Worm (Caenorhabditis elegans): ENCODE results near the gene F09F9.2.

F09F9.2 gene

ce11 chrX:4111416-4111815 lies at the start of gene F09F9.2:
TSS of gene F09F9.2 (minus strand) at chrX:4111440.
- no peak for TF ChIP-seq unc-62 (GFP tag; optimal IDR thresholded peaks at IDR 0.05)

- no peak for TF ChIP-seq unc-62 (GFP tag; optimal IDR thresholded peaks at IDR 0.05)
These were observed 48.7 kb upstream of the F09F9.2 start for ce11 chrX:4159929-4160328.

ce11 chrX:4159185-4159871 lies 48.1 kb upstream of the F09F9.2 start:
- no peak for TF ChIP-seq unc-62 (GFP tag; optimal IDR thresholded peaks at IDR 0.05)

ce11 chrX:4157896-4158295 lies 46.7 kb upstream of the F09F9.2 start:
- no peak for TF ChIP-seq unc-62 (GFP tag; optimal IDR thresholded peaks at IDR 0.05)

ce11 chrX:4154784-4155183 lies 43.5 kb upstream of the F09F9.2 start:
- TF ChIP-seq unc-62 (GFP tag; optimal IDR thresholded peaks at IDR 0.05) = no peak

- no peak for TF ChIP-seq unc-62 (GFP tag; optimal IDR thresholded peaks at IDR 0.05)
These were observed 42.1 kb upstream of the F09F9.2 start, which contains the start of gene nck-1 for ce11 chrX:4153343-4153742. TSS of gene nck-1 (minus strand) at chrX:4153443.

- no peak for TF ChIP-seq unc-62 (GFP tag; optimal IDR thresholded peaks at IDR 0.05)
These were observed 40.0 kb upstream of the F09F9.2 start for ce11 chrX:4151206-4151605.

- TF ChIP-seq unc-62 (GFP tag; optimal IDR thresholded peaks at IDR 0.05) = no peak
These were observed 37.3 kb upstream of the F09F9.2 start for ce11 chrX:4148449-4149031.

- no peak for TF ChIP-seq unc-62 (GFP tag; optimal IDR thresholded peaks at IDR 0.05)
These were observed 36.6 kb upstream of the F09F9.2 start for ce11 chrX:4147600-4148448.

- TF ChIP-seq unc-62 (GFP tag; optimal IDR thresholded peaks at IDR 0.05) = no peak
These were observed 35.7 kb upstream of the F09F9.2 start for ce11 chrX:4146798-4147543.

- TF ChIP-seq unc-62 (GFP tag; optimal IDR thresholded peaks at IDR 0.05) = no peak
These were observed 34.8 kb upstream of the F09F9.2 start for ce11 chrX:4146046-4146445.

- no peak for TF ChIP-seq unc-62 (GFP tag; optimal IDR thresholded peaks at IDR 0.05)
These were observed 34.0 kb upstream of the F09F9.2 start for ce11 chrX:4145051-4145826.

- TF ChIP-seq unc-62 (GFP tag; optimal IDR thresholded peaks at IDR 0.05) = no peak
These were observed 33.0 kb upstream of the F09F9.2 start for ce11 chrX:4144136-4144781.

- no peak for TF ChIP-seq unc-62 (GFP tag; optimal IDR thresholded peaks at IDR 0.05)
These were observed 32.2 kb upstream of the F09F9.2 start for ce11 chrX:4143260-4144018.
